Fruit fly (Drosophila melanogaster) whole organism, prepupa: Measurements from ENCODE around the gene Snx27.

Experiments
- CG10669 ChIP-seq: fragments of 200-800 bp; sonication (Bioruptor generic); optimal IDR thresholded peaks from 3 replicates; lab custom pipeline; 2018; ENCODE audit warnings: missing biosample characterization, mild to moderate bottlenecking, missing genetic modification characterization, moderate library complexity
- CG11902 ChIP-seq: fragments of 200-800 bp; sonication (Bioruptor generic); optimal IDR thresholded peaks from 3 replicates; lab custom pipeline; 2016; ENCODE audit warnings: missing biosample characterization, missing genetic modification characterization
- CG15336 ChIP-seq: fragments of 200-800 bp; sonication (Bioruptor generic); IDR thresholded peaks from 2 replicates; pipeline ENCODE4 v1.3.6; 2022; ENCODE audit warnings: missing biosample characterization, missing genetic modification characterization
- CG1621 ChIP-seq: fragments of 200-800 bp; sonication (Bioruptor generic); optimal IDR thresholded peaks from 3 replicates; lab custom pipeline; 2018; ENCODE audit warnings: missing biosample characterization, mild to moderate bottlenecking, missing genetic modification characterization
- CG16779 ChIP-seq: fragments of 200-800 bp; sonication (Bioruptor generic); optimal IDR thresholded peaks from 3 replicates; lab custom pipeline; 2017; ENCODE audit warnings: missing biosample characterization, mild to moderate bottlenecking, missing genetic modification characterization
- CG32006 ChIP-seq: fragments of 200-800 bp; sonication (Bioruptor generic); optimal IDR thresholded peaks from 3 replicates; lab custom pipeline; 2017; ENCODE audit warnings: missing biosample characterization, mild to moderate bottlenecking, missing genetic modification characterization
- CG34406 ChIP-seq: fragments of 200-800 bp; sonication (Bioruptor generic); optimal IDR thresholded peaks from 3 replicates; lab custom pipeline; 2016; ENCODE audit warnings: missing biosample characterization, missing genetic modification characterization
- CG4318 ChIP-seq: fragments of 200-800 bp; sonication (Bioruptor generic); optimal IDR thresholded peaks from 3 replicates; lab custom pipeline; 2017; ENCODE audit warnings: missing biosample characterization, mild to moderate bottlenecking, missing genetic modification characterization
- CG6163 ChIP-seq: fragments of 200-800 bp; sonication (Bioruptor generic); IDR thresholded peaks from 3 replicates; pipeline ENCODE4 v1.3.6; 2022; ENCODE audit warnings: missing biosample characterization, missing genetic modification characterization
- CG6808 ChIP-seq: fragments of 200-800 bp; sonication (Bioruptor generic); optimal IDR thresholded peaks from 3 replicates; lab custom pipeline; 2017; ENCODE audit warnings: missing biosample characterization, missing genetic modification characterization, mild to moderate bottlenecking, moderate library complexity, missing genetic modification reagents
- CG6854 ChIP-seq: fragments of 200-800 bp; sonication (Bioruptor generic); optimal IDR thresholded peaks from 2 replicates; lab custom pipeline; 2017; ENCODE audit warnings: missing biosample characterization, mild to moderate bottlenecking, missing genetic modification characterization
- CG7368 ChIP-seq: fragments of 200-800 bp; sonication (Bioruptor generic); optimal IDR thresholded peaks from 3 replicates; lab custom pipeline; 2016; ENCODE audit warnings: missing biosample characterization, missing genetic modification characterization
- CG8119 ChIP-seq: fragments of 200-800 bp; sonication (Bioruptor generic); IDR thresholded peaks from 3 replicates; pipeline ENCODE4 v1.3.6; 2022; ENCODE audit warnings: missing biosample characterization, missing genetic modification characterization
- CG9139 ChIP-seq: fragments of 200-800 bp; sonication (Bioruptor generic); optimal IDR thresholded peaks from 3 replicates; lab custom pipeline; 2017; ENCODE audit warnings: missing biosample characterization, mild to moderate bottlenecking, missing genetic modification characterization
- Eip75B ChIP-seq: fragments of 200-800 bp; sonication (Bioruptor generic); optimal IDR thresholded peaks from 3 replicates; lab custom pipeline; 2016; ENCODE audit warnings: missing biosample characterization, missing genetic modification characterization
- Ets21C ChIP-seq: fragments of 200-800 bp; sonication (Bioruptor generic); optimal IDR thresholded peaks from 3 replicates; lab custom pipeline; 2016; ENCODE audit warnings: missing biosample characterization, missing genetic modification characterization
- Ets96B ChIP-seq: fragments of 200-800 bp; optimal IDR thresholded peaks from 2 replicates; lab custom pipeline; 2019; ENCODE audit warnings: missing biosample characterization, mild to moderate bottlenecking, missing genetic modification characterization, moderate library complexity
- Hr38 ChIP-seq: sonication (Bioruptor generic); optimal IDR thresholded peaks from 2 replicates; lab custom pipeline; 2016; ENCODE audit warnings: missing biosample characterization, missing genetic modification characterization
- Sox14 ChIP-seq: fragments of 200-800 bp; sonication (Bioruptor generic); optimal IDR thresholded peaks from 3 replicates; lab custom pipeline; 2016; ENCODE audit warnings: missing biosample characterization, missing genetic modification characterization
- Sox15 ChIP-seq: fragments of 200-800 bp; sonication (Bioruptor generic); optimal IDR thresholded peaks from 3 replicates; lab custom pipeline; 2016; ENCODE audit warnings: missing biosample characterization, missing genetic modification characterization
- achi ChIP-seq: fragments of 200-800 bp; sonication (Bioruptor generic); optimal IDR thresholded peaks from 3 replicates; lab custom pipeline; 2016; ENCODE audit warnings: missing biosample characterization, missing genetic modification characterization
- dac ChIP-seq: fragments of 200-800 bp; sonication (Bioruptor generic); optimal IDR thresholded peaks from 2 replicates; lab custom pipeline; 2017; ENCODE audit warnings: missing biosample characterization, mild to moderate bottlenecking, missing genetic modification characterization
- fd59A ChIP-seq: fragments of 200-800 bp; sonication (Bioruptor generic); optimal IDR thresholded peaks from 2 replicates; lab custom pipeline; 2017; ENCODE audit warnings: missing biosample characterization, mild to moderate bottlenecking, missing genetic modification characterization, missing genetic modification reagents
- fd85E ChIP-seq: fragments of 200-800 bp; sonication (Bioruptor generic); optimal IDR thresholded peaks from 3 replicates; lab custom pipeline; 2016; ENCODE audit warnings: missing biosample characterization, missing genetic modification characterization
- lz ChIP-seq: fragments of 200-800 bp; sonication (Bioruptor generic); optimal IDR thresholded peaks from 3 replicates; lab custom pipeline; 2016; ENCODE audit warnings: missing biosample characterization, missing genetic modification characterization
- net ChIP-seq: fragments of 200-800 bp; sonication (Bioruptor generic); optimal IDR thresholded peaks from 3 replicates; lab custom pipeline; 2016; ENCODE audit warnings: missing biosample characterization, missing genetic modification characterization
- pdm3 ChIP-seq: fragments of 200-800 bp; sonication (Bioruptor generic); optimal IDR thresholded peaks from 3 replicates; lab custom pipeline; 2016; ENCODE audit warnings: missing biosample characterization, missing genetic modification characterization
- spab ChIP-seq: fragments of 200-800 bp; sonication (Bioruptor generic); optimal IDR thresholded peaks from 2 replicates; lab custom pipeline; 2017; ENCODE audit warnings: missing biosample characterization, mild to moderate bottlenecking, missing genetic modification characterization, missing genetic modification reagents
- topi ChIP-seq: fragments of 200-800 bp; sonication (Bioruptor generic); optimal IDR thresholded peaks from 3 replicates; lab custom pipeline; 2016; ENCODE audit warnings: missing biosample characterization, missing genetic modification characterization
- vri ChIP-seq: fragments of 200-800 bp; sonication (Bioruptor generic); optimal IDR thresholded peaks from 3 replicates; lab custom pipeline; 2016; ENCODE audit warnings: missing biosample characterization, mild to moderate bottlenecking, missing genetic modification characterization

Gene Snx27

DNA sequence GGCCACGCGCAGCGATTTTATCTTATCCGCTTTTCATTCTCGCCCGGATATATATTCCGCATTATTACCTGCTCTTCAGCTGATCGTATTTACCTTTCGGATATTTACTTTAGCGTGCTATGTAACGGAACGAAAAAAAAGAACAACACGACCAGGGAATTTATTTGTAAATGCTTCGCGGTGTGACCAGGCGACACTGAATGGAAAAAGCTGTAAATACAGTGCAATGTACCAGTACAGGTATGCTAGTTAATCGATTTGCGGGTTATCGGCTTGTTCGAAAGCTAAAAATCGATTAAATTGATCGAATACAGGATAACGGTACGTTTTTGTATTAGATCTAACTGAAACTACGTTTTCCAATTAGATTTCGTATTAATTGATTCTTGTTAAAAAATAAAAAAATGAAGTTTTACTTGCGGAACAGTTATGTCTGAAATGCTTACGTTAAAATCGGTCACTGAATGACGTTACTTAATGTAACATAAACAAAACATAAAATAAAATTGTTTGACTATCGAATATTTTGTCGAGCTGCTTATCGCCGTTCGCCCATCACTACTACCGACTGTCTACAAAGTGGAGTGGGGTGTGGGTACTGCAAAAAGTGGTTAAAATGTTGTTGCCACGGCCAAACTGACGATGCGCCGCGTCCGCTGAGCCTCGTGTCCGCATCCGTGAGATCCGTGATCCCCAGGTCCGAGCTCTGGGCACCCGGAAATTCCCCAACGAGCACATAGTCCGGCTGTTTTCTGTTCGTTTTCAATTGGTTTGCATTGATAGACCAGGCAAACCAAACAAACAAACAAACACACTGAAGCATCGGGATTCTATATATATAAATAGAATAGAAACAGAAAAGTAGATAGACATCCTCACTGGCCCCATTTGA, 26.4 kb upstream of the Snx27 start, which contains the start of the genes MAPk-Ak2 and CG42699 (continued):
- peak; percentile 52 for TF ChIP-seq CG16779 (tag; lab: Kevin White, UChicago)
- TF ChIP-seq Sox14 = peak; percentile 16
- TF ChIP-seq CG34406 (GFP tag; lab: Kevin White, UChicago) = peak; percentile 58
- peak; percentile 50 for TF ChIP-seq pdm3
- TF ChIP-seq CG10669 (GFP tag; lab: Kevin White, UChicago) = peak; percentile 58
- peak; percentile 38 for TF ChIP-seq Eip75B (GFP tag; lab: Kevin White, UChicago)
- TF ChIP-seq Ets21C = no peak
- TF ChIP-seq CG11902 (GFP tag; lab: Kevin White, UChicago) = no peak
- no peak for TF ChIP-seq Hr38 (GFP tag; lab: Kevin White, UChicago)
- TF ChIP-seq vri (GFP tag; lab: Kevin White, UChicago) = peak; percentile 57
- peak; percentile 66 for TF ChIP-seq CG6854 (GFP tag; lab: Kevin White, UChicago)
- TF ChIP-seq spab (GFP tag; lab: Kevin White, UChicago) = peak; percentile 24
- TF ChIP-seq CG32006 (GFP tag; lab: Kevin White, UChicago) = no peak
- peak; percentile 59 for TF ChIP-seq CG7368
- TF ChIP-seq CG15336 (GFP tag; lab: Robert Waterston, UW) = no peak
- peak; percentile 42 for TF ChIP-seq achi (GFP tag; lab: Kevin White, UChicago)
- no peak for TF ChIP-seq Sox15
- TF ChIP-seq Ets96B (tag; lab: Kevin White, UChicago) = peak; percentile 15
- no peak for TF ChIP-seq lz
- TF ChIP-seq CG1621 (tag; lab: Kevin White, UChicago) = peak; percentile 34
- TF ChIP-seq CG8119 = 0 out of 3 replicates have a peak, but pooled peaks have one; percentile 22
- TF ChIP-seq net (GFP tag; lab: Kevin White, UChicago) = peak; percentile 70
- TF ChIP-seq CG6808 (GFP tag; lab: Kevin White, UChicago) = peak; percentile 74
- peak; percentile 65 for TF ChIP-seq CG9139 (GFP tag; lab: Kevin White, UChicago)
- TF ChIP-seq topi (GFP tag; lab: Kevin White, UChicago) = peak; percentile 47

DNA sequence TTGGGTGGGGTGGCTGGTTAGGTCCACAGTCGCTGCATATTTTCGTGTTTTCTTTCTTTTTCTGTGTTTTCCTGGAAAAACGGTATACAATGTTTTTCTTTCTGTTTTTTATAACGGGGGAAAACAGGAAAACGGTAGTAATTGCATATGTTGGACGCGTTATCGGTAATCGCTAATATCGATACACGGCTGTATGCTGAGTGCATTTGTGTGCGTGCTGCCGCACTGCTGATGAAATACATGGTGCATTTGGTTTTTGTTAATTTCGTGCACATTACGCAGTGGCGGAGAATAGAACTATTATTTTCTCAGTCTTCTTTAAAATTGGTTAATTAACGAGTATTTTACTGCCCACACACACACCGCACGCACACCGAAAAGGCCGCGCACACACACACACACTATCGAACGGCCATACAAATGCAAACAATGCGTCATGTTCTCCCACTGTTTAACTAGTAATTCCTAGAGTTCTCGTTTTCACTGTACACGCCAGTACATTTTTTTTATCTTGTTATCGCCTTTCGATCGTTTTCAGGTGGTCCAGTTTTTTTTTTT, 25.7 kb upstream of the Snx27 start:
- TF ChIP-seq CG6854 (GFP tag; lab: Kevin White, UChicago) (no peak), fd85E (GFP tag; lab: Kevin White, UChicago) (no peak), spab (GFP tag; lab: Kevin White, UChicago) (no peak), CG6163 (0 out of 3 replicates have a peak, but pooled peaks have one; percentile 5), dac (GFP tag; lab: Kevin White, UChicago) (no peak), net (GFP tag; lab: Kevin White, UChicago) (no peak), vri (GFP tag; lab: Kevin White, UChicago) (no peak), fd59A (GFP tag; lab: Kevin White, UChicago) (no peak), Ets21C (no peak), CG4318 (GFP tag; lab: Kevin White, UChicago) (no peak), Sox14 (no peak), CG15336 (GFP tag; lab: Robert Waterston, UW) (peak; percentile 12; the same call in 1 of the 2 replicates), Hr38 (GFP tag; lab: Kevin White, UChicago) (no peak)

DNA sequence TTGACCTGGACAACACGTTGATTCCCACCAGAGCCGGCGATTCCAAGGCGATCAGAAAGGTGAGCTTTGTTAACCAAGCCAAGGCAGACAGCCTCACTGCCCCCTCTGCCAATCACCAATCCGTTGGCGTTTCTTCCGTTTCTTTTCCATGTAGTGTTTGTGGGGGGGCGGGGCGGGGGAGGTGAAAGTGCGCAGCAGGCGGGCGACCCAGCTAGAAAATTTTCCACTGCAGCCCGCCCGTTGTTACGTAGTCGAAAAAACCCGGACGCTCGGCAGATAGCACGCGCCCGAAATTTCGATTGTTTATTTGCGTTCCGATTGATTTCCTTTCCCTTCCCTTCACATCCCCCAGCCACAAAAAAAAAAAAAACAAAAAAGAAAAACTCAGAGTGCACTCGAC, 18.3 kb upstream of the Snx27 start:
- no peak for TF ChIP-seq CG10669 (GFP tag; lab: Kevin White, UChicago)
- peak; percentile 39 for TF ChIP-seq vri (GFP tag; lab: Kevin White, UChicago)
